Worm (Caenorhabditis elegans): ENCODE data around the gene T21D12.14.

The T21D12.14 gene

DNA sequence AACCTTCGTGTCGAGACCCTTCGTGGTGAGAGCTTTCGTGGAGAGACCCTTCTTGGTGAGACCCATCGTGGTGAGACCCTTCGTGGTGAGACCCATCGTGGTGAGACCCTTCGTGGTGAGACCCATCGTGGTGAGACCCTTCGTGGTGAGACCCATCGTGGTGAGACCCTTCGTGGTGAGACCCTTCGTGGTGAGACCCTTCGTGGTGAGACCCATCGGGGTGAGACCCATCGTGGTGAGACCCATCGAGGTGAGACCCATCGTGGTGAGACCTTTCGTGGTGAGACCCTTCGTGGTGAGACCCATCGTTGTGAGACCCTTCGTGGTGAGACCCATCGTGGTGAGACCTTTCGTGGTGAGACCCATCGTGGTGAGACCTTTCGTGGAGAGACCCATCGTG, 6.7 kb downstream of the T21D12.14 start:
- TF ChIP-seq egl-43 (GFP tag; IDR thresholded peaks at IDR 0.05) (0 out of 2 replicates have a peak, but pooled peaks have one; percentile 48), set-16 (GFP tag; IDR thresholded peaks at IDR 0.05) (peak; percentile 79), dmd-8 (GFP tag; IDR thresholded peaks at IDR 0.05) (0 out of 2 replicates have a peak, but pooled peaks have one; percentile 40)

DNA sequence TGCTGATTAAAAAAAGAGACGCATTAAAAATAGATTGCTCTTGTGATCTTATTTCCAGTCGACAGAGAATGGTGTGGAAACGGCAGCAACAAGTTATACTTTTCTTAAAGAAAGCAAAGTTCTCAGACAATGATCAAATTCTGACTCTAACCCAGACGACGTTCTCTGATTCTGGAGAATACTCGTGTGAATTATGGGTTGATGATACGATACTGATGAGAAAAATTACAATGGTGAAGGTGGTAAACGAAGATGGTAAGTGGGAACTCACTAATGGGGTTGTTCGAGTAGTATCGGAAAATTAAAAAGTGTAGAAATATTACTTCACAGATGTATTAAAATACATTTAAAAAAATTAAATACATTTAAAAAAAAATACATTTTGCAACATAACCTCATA, 9.6 kb downstream of the T21D12.14 start:
- TF ChIP-seq vab-7 (GFP tag; IDR thresholded peaks at IDR 0.05) (no peak), unc-62 (GFP tag; optimal IDR thresholded peaks at IDR 0.05 in 1 of 2) (peak in 1 of 2 experiments; percentile 64), unc-62 (tag; optimal IDR thresholded peaks at IDR 0.05) (no peak)

DNA sequence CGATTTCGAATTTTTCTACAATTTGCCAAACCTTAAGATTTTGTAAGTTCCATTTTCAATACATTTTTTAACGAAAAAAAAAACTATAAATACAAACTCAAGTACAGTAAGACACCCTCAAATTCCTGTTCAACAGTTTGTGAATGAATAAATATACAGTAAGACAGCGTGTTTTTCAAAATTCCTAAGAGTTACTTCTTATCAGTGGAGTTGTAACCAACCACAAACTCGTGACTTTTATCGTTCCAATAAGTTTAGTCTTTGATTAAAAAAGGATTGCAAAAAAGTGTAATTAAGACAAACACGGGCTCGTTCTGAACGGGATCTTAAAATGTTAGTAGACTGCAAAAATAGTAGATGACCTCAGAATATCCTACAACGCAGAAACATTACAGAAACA, 12.8 kb downstream of the T21D12.14 start:
- no peak for TF ChIP-seq arid-1 (GFP tag; conservative IDR thresholded peaks at IDR 0.05)
- TF ChIP-seq hlh-11 (tag; optimal IDR thresholded peaks at IDR 0.05) = peak; percentile 28
- no peak for TF ChIP-seq ama-1 (optimal IDR thresholded peaks at IDR 0.05)
- TF ChIP-seq D1046.2 (GFP tag; IDR thresholded peaks at IDR 0.05) = no peak
- TF ChIP-seq daf-16 (GFP tag; optimal IDR thresholded peaks at IDR 0.05) = no peak
- peak; percentile 78 for TF ChIP-seq daf-16 (tag; optimal IDR thresholded peaks at IDR 0.05)
- no peak for TF ChIP-seq cey-2 (tag; optimal IDR thresholded peaks at IDR 0.05; ENCODE audit: borderline replicate concordance, insufficient read depth)
- peak; percentile 64 for TF ChIP-seq nhr-28 (tag; optimal IDR thresholded peaks at IDR 0.05)
- no peak for TF ChIP-seq fos-1 (tag; optimal IDR thresholded peaks at IDR 0.05)
- peak; percentile 57 for TF ChIP-seq nhr-77 (tag; optimal IDR thresholded peaks at IDR 0.05)
- TF ChIP-seq tra-1 (GFP tag; IDR thresholded peaks at IDR 0.05) = no peak
- no peak for TF ChIP-seq Y105C5A.15 (GFP tag; IDR thresholded peaks at IDR 0.05)
- no peak for TF ChIP-seq hif-1 (tag; optimal IDR thresholded peaks at IDR 0.05)
- no peak for TF ChIP-seq nhr-102 (tag; optimal IDR thresholded peaks at IDR 0.05)
- TF ChIP-seq madf-5 (GFP tag; IDR thresholded peaks at IDR 0.05) = no peak
- TF ChIP-seq madf-9 (GFP tag; conservative IDR thresholded peaks at IDR 0.05) = no peak
- peak; percentile 54 for TF ChIP-seq pqm-1 (tag; optimal IDR thresholded peaks at IDR 0.05)
- TF ChIP-seq T26A8.4 (GFP tag; IDR thresholded peaks at IDR 0.05) = no peak
- TF ChIP-seq gei-8 (GFP tag; optimal IDR thresholded peaks at IDR 0.05) = no peak
- no peak for TF ChIP-seq ceh-20 (GFP tag; IDR thresholded peaks at IDR 0.05)
- no peak for TF ChIP-seq lin-13 (GFP tag; optimal IDR thresholded peaks at IDR 0.05)
- no peak for TF ChIP-seq egl-27 (tag; optimal IDR thresholded peaks at IDR 0.05)
- no peak for TF ChIP-seq ctbp-1 (GFP tag; IDR thresholded peaks at IDR 0.05)
- TF ChIP-seq dve-1 (tag; optimal IDR thresholded peaks at IDR 0.05; ENCODE audit: insufficient read depth) = peak; percentile 48

DNA sequence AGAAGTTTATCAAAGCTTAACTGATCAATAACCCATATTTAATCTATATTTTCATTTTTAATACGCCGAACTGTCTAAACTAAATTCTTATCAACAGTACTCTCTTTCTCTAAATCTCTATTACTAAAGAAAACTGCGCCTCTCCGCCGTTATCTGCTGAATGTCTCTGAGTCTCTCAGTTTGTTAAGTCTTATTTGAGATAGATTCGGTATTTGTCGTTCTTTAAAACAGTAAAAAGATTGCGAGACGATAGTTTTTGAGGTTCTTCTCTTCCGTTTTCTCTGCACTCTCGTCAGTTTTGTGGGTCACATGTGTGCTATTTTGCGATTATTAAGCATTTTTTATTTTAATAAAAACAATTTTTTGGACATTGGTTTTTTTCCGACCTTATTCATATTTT, 13.7 kb downstream of the T21D12.14 start, which contains the start of gene sma-10:
Gene sma-10 (plus strand): TSS at position 236 of the 400 bp plus-strand sequence.
- TF ChIP-seq daf-16 (GFP tag; optimal IDR thresholded peaks at IDR 0.05) (peak in 1 of 2 experiments; percentile 25), daf-16 (tag; optimal IDR thresholded peaks at IDR 0.05) (peak; percentile 92), nhr-102 (tag; optimal IDR thresholded peaks at IDR 0.05) (peak; percentile 58), lin-1 (GFP tag; IDR thresholded peaks at IDR 0.05) (peak; percentile 78; the same call in 1 of the 2 replicates), dve-1 (tag; optimal IDR thresholded peaks at IDR 0.05; ENCODE audit: insufficient read depth) (peak; percentile 98), D1046.2 (GFP tag; IDR thresholded peaks at IDR 0.05) (no peak), mdl-1 (tag; optimal IDR thresholded peaks at IDR 0.05) (peak in 1 of 2 experiments; percentile 61), mes-2 (tag; optimal IDR thresholded peaks at IDR 0.05; ENCODE audit: poor library complexity, severe bottlenecking) (peak; percentile 40), hif-1 (tag; optimal IDR thresholded peaks at IDR 0.05) (peak in 1 of 2 experiments; percentile 29), dmd-6 (GFP tag; IDR thresholded peaks at IDR 0.05) (peak; percentile 83), snpc-1.2 (GFP tag; IDR thresholded peaks at IDR 0.05) (no peak), dpl-1 (GFP tag; optimal IDR thresholded peaks at IDR 0.05) (peak; percentile 34), T20F7.1 (GFP tag; optimal IDR thresholded peaks at IDR 0.05) (peak; percentile 54), unc-62 (GFP tag; optimal IDR thresholded peaks at IDR 0.05 in 1 of 2) (peak in 1 of 2 experiments; percentile 49), unc-62 (tag; optimal IDR thresholded peaks at IDR 0.05) (no peak), aha-1 (tag) (no peak), mep-1 (tag; optimal IDR thresholded peaks at IDR 0.05) (peak; percentile 74), nhr-77 (tag; optimal IDR thresholded peaks at IDR 0.05) (peak; percentile 92), Y75B8A.6 (GFP tag; IDR thresholded peaks at IDR 0.05) (no peak), nhr-28 (tag; optimal IDR thresholded peaks at IDR 0.05) (peak; percentile 92), php-3 (GFP tag; IDR thresholded peaks at IDR 0.05) (peak; percentile 89), mxl-3 (GFP tag; optimal IDR thresholded peaks at IDR 0.05) (peak; percentile 32), tra-1 (GFP tag; IDR thresholded peaks at IDR 0.05) (peak; percentile 15; the same call in 1 of the 2 replicates), nhr-48 (tag; optimal IDR thresholded peaks at IDR 0.05) (peak; percentile 64), daf-12 (tag; optimal IDR thresholded peaks at IDR 0.05) (no peak), lin-38 (GFP tag; IDR thresholded peaks at IDR 0.05) (peak; percentile 52), cey-2 (tag; optimal IDR thresholded peaks at IDR 0.05; ENCODE audit: borderline replicate concordance, insufficient read depth) (peak; percentile 38)
